Worm (Caenorhabditis elegans) whole organism, L1 larva: ENCODE measurements around the gene T24C4.10.

Experiments used
- C04F5.9 ChIP-seq: sonication (generic microtip); optimal IDR thresholded peaks from 2 replicates; lab custom pipeline; 2016; ENCODE audit warnings: missing genetic modification characterization, missing compliant biosample characterization
- C16A3.4 ChIP-seq: fragments of 150-350 bp; optimal IDR thresholded peaks from 2 replicates; lab custom pipeline; 2014; ENCODE audit warnings: missing biosample characterization, missing genetic modification characterization
- Y116A8C.19 ChIP-seq: sonication (generic microtip); optimal IDR thresholded peaks from 2 replicates; lab custom pipeline; 2016; ENCODE audit warnings: missing compliant biosample characterization, missing genetic modification characterization, borderline replicate concordance
- aha-1 ChIP-seq: fragments of 150-350 bp; optimal IDR thresholded peaks from 2 replicates; lab custom pipeline; 2014; ENCODE audit warnings: missing biosample characterization, missing genetic modification characterization
- alr-1 ChIP-seq: fragments of 200-800 bp; sonication (Bioruptor generic); optimal IDR thresholded peaks from 2 replicates; lab custom pipeline; 2018; ENCODE audit warnings: borderline replicate concordance, mild to moderate bottlenecking, missing genetic modification characterization, missing compliant biosample characterization
- aly-2 ChIP-seq: fragments of 150-350 bp; optimal IDR thresholded peaks from 2 replicates; lab custom pipeline; 2014; ENCODE audit warnings: missing biosample characterization, missing genetic modification characterization
- ama-1 ChIP-seq: fragments of 150-350 bp; optimal IDR thresholded peaks from 2 replicates; lab custom pipeline; 2014
- blmp-1 ChIP-seq: fragments of 150-350 bp; optimal IDR thresholded peaks from 2 replicates; lab custom pipeline; 2014; ENCODE audit warnings: missing biosample characterization, missing genetic modification characterization
- ceh-63 ChIP-seq: fragments of 200-800 bp; sonication (Bioruptor generic); optimal IDR thresholded peaks from 2 replicates; lab custom pipeline; 2018; ENCODE audit warnings: mild to moderate bottlenecking, missing genetic modification characterization, missing compliant biosample characterization
- ceh-90 ChIP-seq: sonication (generic microtip); optimal IDR thresholded peaks from 2 replicates; lab custom pipeline; 2016; ENCODE audit warnings: missing genetic modification characterization, missing compliant biosample characterization
- dpl-1 ChIP-seq, 3 experiments: fragments of 150-350 bp in 2 of 3; sonication (generic microtip) in 1 of 3; optimal IDR thresholded peaks; 2 replicates each; lab custom pipeline; 2014 to 2017; ENCODE audit warnings: missing biosample characterization in 3 of 3, missing genetic modification characterization in 3 of 3, missing genetic modification reagents in 3 of 3
- efl-1 ChIP-seq, 4 experiments: fragments of 150-350 bp; optimal IDR thresholded peaks in 3 of 4; peaks in 1 of 4; 1 replicate in 1 of 4; 2 replicates in 3 of 4; lab custom pipeline; 2014; ENCODE audit warnings: missing biosample characterization in 2 of 4, missing genetic modification characterization in 2 of 4, missing genetic modification reagents in 2 of 4
- elt-2 ChIP-seq: sonication (generic microtip); optimal IDR thresholded peaks from 2 replicates; lab custom pipeline; 2016; ENCODE audit warnings: missing genetic modification characterization, mild to moderate bottlenecking, inconsistent platforms, missing compliant biosample characterization, missing genetic modification reagents
- elt-3 ChIP-seq, 6 experiments: fragments of 150-350 bp in 1 of 6; sonication (generic microtip); optimal IDR thresholded peaks; 2 replicates each; lab custom pipeline; 2017 to 2018; ENCODE audit warnings: missing biosample characterization in 6 of 6, missing genetic modification characterization in 6 of 6, inconsistent platforms in 1 of 6
- fkh-10 ChIP-seq: sonication (generic microtip); optimal IDR thresholded peaks from 2 replicates; lab custom pipeline; 2017; ENCODE audit warnings: missing biosample characterization, missing genetic modification reagents, missing genetic modification characterization
- fkh-4 ChIP-seq: sonication (generic microtip); optimal IDR thresholded peaks from 2 replicates; lab custom pipeline; 2016; ENCODE audit warnings: missing compliant biosample characterization, missing genetic modification characterization, borderline replicate concordance
- grh-1 ChIP-seq: fragments of 200-800 bp; sonication (Bioruptor generic); IDR thresholded peaks from 2 replicates; pipeline ENCODE4 v1.3.6; 2022; ENCODE audit warnings: missing genetic modification reagents, missing genetic modification characterization, missing compliant biosample characterization
- isw-1 ChIP-seq: fragments of 200-800 bp; sonication (Bioruptor generic); IDR thresholded peaks from 2 replicates; pipeline ENCODE4 v1.3.6; 2022; ENCODE audit warnings: missing genetic modification characterization, missing compliant biosample characterization
- jun-1 ChIP-seq: fragments of 150-350 bp; optimal IDR thresholded peaks from 2 replicates; lab custom pipeline; 2014; ENCODE audit warnings: missing biosample characterization, missing genetic modification reagents, missing genetic modification characterization
- lin-14 ChIP-seq: fragments of 200-800 bp; sonication (Bioruptor generic); optimal IDR thresholded peaks from 2 replicates; lab custom pipeline; 2018; ENCODE audit warnings: mild to moderate bottlenecking, missing genetic modification characterization, moderate library complexity, missing compliant biosample characterization
- lin-15B ChIP-seq: fragments of 150-350 bp; sonication (generic microtip); optimal IDR thresholded peaks from 3 replicates; lab custom pipeline; 2014; ENCODE audit warnings: missing biosample characterization, missing genetic modification characterization
- lin-35 ChIP-seq, 2 experiments: fragments of 150-350 bp; optimal IDR thresholded peaks; 2 replicates each; lab custom pipeline; 2014; ENCODE audit warnings: missing biosample characterization in 2 of 2, missing genetic modification characterization in 2 of 2, missing genetic modification reagents in 2 of 2
- lin-39 ChIP-seq: fragments of 150-350 bp; optimal IDR thresholded peaks from 2 replicates; lab custom pipeline; 2014; ENCODE audit warnings: missing biosample characterization, missing genetic modification reagents, missing genetic modification characterization
- lsy-2 ChIP-seq, 2 experiments: fragments of 150-350 bp; optimal IDR thresholded peaks; 2 replicates each; lab custom pipeline; 2014; ENCODE audit warnings: missing biosample characterization in 2 of 2, missing genetic modification characterization in 2 of 2
- mef-2 ChIP-seq: fragments of 150-350 bp; optimal IDR thresholded peaks from 2 replicates; lab custom pipeline; 2014; ENCODE audit warnings: missing biosample characterization, missing genetic modification characterization
- nhr-11 ChIP-seq: fragments of 150-350 bp; optimal IDR thresholded peaks from 2 replicates; lab custom pipeline; 2014; ENCODE audit warnings: missing biosample characterization, missing genetic modification characterization
- nhr-20 ChIP-seq: sonication (generic microtip); optimal IDR thresholded peaks from 2 replicates; lab custom pipeline; 2016; ENCODE audit warnings: mild to moderate bottlenecking, missing genetic modification characterization, missing compliant biosample characterization
- nhr-237 ChIP-seq: fragments of 150-350 bp; optimal IDR thresholded peaks from 2 replicates; lab custom pipeline; 2014; ENCODE audit warnings: missing biosample characterization, missing genetic modification characterization
- nhr-47 ChIP-seq: sonication (generic microtip); optimal IDR thresholded peaks from 2 replicates; lab custom pipeline; 2016; ENCODE audit warnings: mild to moderate bottlenecking, missing genetic modification characterization, moderate library complexity, missing compliant biosample characterization
- nhr-76 ChIP-seq: sonication (generic microtip); optimal IDR thresholded peaks from 2 replicates; lab custom pipeline; 2017; ENCODE audit warnings: missing biosample characterization, missing genetic modification characterization
- nhr-84 ChIP-seq: sonication (generic microtip); optimal IDR thresholded peaks from 2 replicates; lab custom pipeline; 2017; ENCODE audit warnings: missing biosample characterization, missing genetic modification characterization
- nhr-85 ChIP-seq: sonication (generic microtip); peaks from one replicate; lab custom pipeline; 2016; ENCODE audit warnings: missing genetic modification characterization, inconsistent platforms, missing compliant biosample characterization
- nhr-90 ChIP-seq: sonication (generic microtip); optimal IDR thresholded peaks from 2 replicates; lab custom pipeline; 2016; ENCODE audit warnings: mild to moderate bottlenecking, missing genetic modification characterization, missing compliant biosample characterization; ENCODE audit not compliant: poor library complexity
- pax-3 ChIP-seq: fragments of 200-800 bp; sonication (Bioruptor generic); optimal IDR thresholded peaks from 2 replicates; lab custom pipeline; 2018; ENCODE audit warnings: mild to moderate bottlenecking, missing genetic modification characterization, moderate library complexity, missing compliant biosample characterization
- pqm-1 ChIP-seq: sonication (generic microtip); optimal IDR thresholded peaks from 3 replicates; lab custom pipeline; 2017; ENCODE audit warnings: missing biosample characterization, missing genetic modification characterization
- rnt-1 ChIP-seq: sonication (generic microtip); optimal IDR thresholded peaks from 2 replicates; lab custom pipeline; 2016; ENCODE audit warnings: mild to moderate bottlenecking, missing genetic modification characterization, moderate library complexity, missing compliant biosample characterization
- skn-1 ChIP-seq: fragments of 150-350 bp; optimal IDR thresholded peaks from 2 replicates; lab custom pipeline; 2014; ENCODE audit warnings: missing biosample characterization, missing genetic modification characterization
- snu-23 ChIP-seq: sonication (generic microtip); optimal IDR thresholded peaks from 2 replicates; lab custom pipeline; 2016; ENCODE audit warnings: missing genetic modification characterization, missing compliant biosample characterization
- sptf-1 ChIP-seq: fragments of 150-350 bp; optimal IDR thresholded peaks from 2 replicates; lab custom pipeline; 2014; ENCODE audit warnings: missing biosample characterization, missing genetic modification characterization
- unc-62 ChIP-seq: fragments of 150-350 bp; optimal IDR thresholded peaks from 2 replicates; lab custom pipeline; 2014; ENCODE audit warnings: missing biosample characterization, missing genetic modification reagents, missing genetic modification characterization
- vab-15 ChIP-seq: sonication (generic microtip); optimal IDR thresholded peaks from 2 replicates; lab custom pipeline; 2017; ENCODE audit warnings: missing genotype, mild to moderate bottlenecking, missing genetic modification characterization, missing compliant biosample characterization
- zip-4 ChIP-seq: fragments of 200-800 bp; sonication (Bioruptor generic); optimal IDR thresholded peaks from 2 replicates; lab custom pipeline; 2018; ENCODE audit warnings: mild to moderate bottlenecking, missing genetic modification characterization, moderate library complexity, missing compliant biosample characterization
- ztf-4 ChIP-seq: fragments of 150-350 bp; optimal IDR thresholded peaks from 2 replicates; lab custom pipeline; 2014; ENCODE audit warnings: missing biosample characterization, missing genetic modification characterization

T24C4.10 gene

ce11 chrIII:856908-857307 is 34.1 kb downstream of the T24C4.10 start:
- TF ChIP-seq sptf-1 (no peak), isw-1 (GFP tag; lab: Robert Waterston, UW) (no peak), fkh-10 (GFP tag; lab: Kevin White, UChicago) (no peak), C16A3.4 (tag; lab: Kevin White, UChicago) (no peak), ceh-63 (GFP tag; lab: Kevin White, UChicago) (no peak), C04F5.9 (no peak), grh-1 (no peak), nhr-76 (no peak), fkh-4 (no peak)

ce11 chrIII:856260-856659 is 34.8 kb downstream of the T24C4.10 start, which contains the start of gene K02F3.12:
Gene K02F3.12 (plus strand): TSS chrIII:856560.
- TF ChIP-seq sptf-1 (no peak), skn-1 (tag; lab: Kevin White, UChicago) (no peak)
- TF ChIP-seq, all 84 proteins: peak for 0

ce11 chrIII:853859-854359 is 37.1 kb downstream of the T24C4.10 start, which contains the start of the genes rnp-5 and tag-51:
Gene rnp-5 (minus strand): TSS chrIII:853909.
Gene tag-51 (plus strand): TSS chrIII:854221.
- peak; percentile 18 for TF ChIP-seq snu-23 (GFP tag; lab: Kevin White, UChicago)
- TF ChIP-seq lin-35 (GFP tag; optimal IDR thresholded peaks at IDR 0.05; lab: Kevin White, UChicago) = peak; percentile 36 to 56
- no peak for TF ChIP-seq zip-4 (GFP tag; lab: Kevin White, UChicago)
- peak in 1 of 3 experiments; percentile 48 for TF ChIP-seq dpl-1 (GFP tag; optimal IDR thresholded peaks at IDR 0.05; lab: Kevin White, UChicago)
- no peak for TF ChIP-seq jun-1 (tag; lab: Kevin White, UChicago)
- peak; percentile 16 to 32 for TF ChIP-seq efl-1 (optimal IDR thresholded peaks at IDR 0.05; lab: Kevin White, UChicago)
- peak in 1 of 2 experiments; percentile 31 for TF ChIP-seq efl-1 (GFP tag; optimal IDR thresholded peaks at IDR 0.05 in 1 of 2; lab: Kevin White, UChicago)
- TF ChIP-seq elt-2 (tag; lab: Kevin White, UChicago) = no peak
- TF ChIP-seq Y116A8C.19 (tag; lab: Kevin White, UChicago) = no peak
- peak; percentile 90 for TF ChIP-seq blmp-1 (tag; lab: Kevin White, UChicago)
- TF ChIP-seq lsy-2 (tag; optimal IDR thresholded peaks at IDR 0.05; lab: Kevin White, UChicago) = peak; percentile 19 to 49
- no peak for TF ChIP-seq nhr-76
- no peak for TF ChIP-seq aha-1 (tag; lab: Kevin White, UChicago)

- no peak for TF ChIP-seq vab-15 (tag; lab: Kevin White, UChicago)
- TF ChIP-seq isw-1 (GFP tag; lab: Robert Waterston, UW) = no peak
- no peak for TF ChIP-seq nhr-47 (tag; lab: Kevin White, UChicago)
- no peak for TF ChIP-seq aly-2
Measured at ce11 chrIII:853414-853813, 37.6 kb downstream of the T24C4.10 start.

ce11 chrIII:852296-852695 is 38.7 kb downstream of the T24C4.10 start, which contains the start of gene moma-1:
Gene moma-1 (minus strand): TSS chrIII:852396.
- TF ChIP-seq nhr-237 (no peak), rnt-1 (tag; lab: Kevin White, UChicago) (no peak), nhr-85 (tag; lab: Kevin White, UChicago) (peak; percentile 44), ama-1 (lab: Kevin White, UChicago) (no peak), nhr-11 (no peak), elt-3 (tag; optimal IDR thresholded peaks at IDR 0.05; lab: Kevin White, UChicago) (no peak), aha-1 (tag; lab: Kevin White, UChicago) (no peak), nhr-90 (tag; lab: Kevin White, UChicago) (peak; percentile 18)
- TF ChIP-seq, all 84 proteins: peak for 2

ce11 chrIII:845485-845884 is 45.6 kb downstream of the T24C4.10 start, which contains the start of gene K02F3.2:
Gene K02F3.2 (plus strand): TSS chrIII:845841.
- TF ChIP-seq alr-1 (no peak), pqm-1 (tag; lab: Kevin White, UChicago) (no peak), isw-1 (GFP tag; lab: Robert Waterston, UW) (0 out of 2 replicates have a peak, but pooled peaks have one; percentile 5), ceh-90 (tag; lab: Kevin White, UChicago) (peak; percentile 11), ztf-4 (no peak), lin-15B (tag; lab: Kevin White, UChicago) (peak; percentile 21), mef-2 (tag; lab: Kevin White, UChicago) (no peak), rnt-1 (tag; lab: Kevin White, UChicago) (no peak), lin-39 (tag; lab: Kevin White, UChicago) (no peak), pax-3 (tag; lab: Kevin White, UChicago) (no peak), ama-1 (lab: Kevin White, UChicago) (no peak), nhr-84 (no peak), sptf-1 (no peak), lin-14 (GFP tag; lab: Kevin White, UChicago) (no peak), nhr-20 (tag; lab: Kevin White, UChicago) (peak; percentile 64), unc-62 (GFP tag; lab: Kevin White, UChicago) (no peak)
